Worm (Caenorhabditis elegans) whole organism, mixed stage, embryonic: ENCODE data around the gene srlf-11.

Experiments used
- ces-1 ChIP-seq: fragments of 150-350 bp; optimal IDR thresholded peaks from 2 replicates; lab custom pipeline; 2014; ENCODE audit warnings: missing biosample characterization, missing genetic modification reagents, missing genetic modification characterization
- elt-3 ChIP-seq: fragments of 150-350 bp; optimal IDR thresholded peaks from 2 replicates; lab custom pipeline; 2014; ENCODE audit warnings: missing biosample characterization, missing genetic modification characterization
- ham-2 ChIP-seq: fragments of 200-800 bp; sonication (Bioruptor generic); optimal IDR thresholded peaks from 2 replicates; lab custom pipeline; 2018; ENCODE audit warnings: mild to moderate bottlenecking, missing genetic modification characterization, missing compliant biosample characterization

DNA sequence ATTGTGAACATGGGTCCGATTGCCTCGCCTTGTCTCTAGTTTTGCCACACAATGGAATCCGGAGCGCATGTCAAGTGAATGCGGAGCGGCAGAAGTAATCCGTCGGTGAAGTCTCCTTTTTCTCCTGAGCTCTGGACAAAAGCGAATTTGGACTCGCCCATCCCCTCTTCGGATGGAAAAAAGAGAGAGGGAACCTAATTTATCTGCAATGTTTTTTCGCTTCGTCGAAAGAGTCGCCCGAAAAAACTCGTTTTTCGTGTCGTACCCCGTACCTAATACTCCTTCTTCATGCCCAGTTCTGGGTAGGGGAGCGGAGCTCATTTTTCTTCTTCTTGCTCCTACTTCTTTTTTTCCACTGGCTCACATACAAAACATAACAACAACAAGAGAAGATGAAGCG is 15.7 kb downstream of the srlf-11 start:
- TF ChIP-seq elt-3 (tag; lab: Kevin White, UChicago): no peak
- TF ChIP-seq ces-1 (GFP tag; lab: Kevin White, UChicago): peak; percentile 57
- no peak for TF ChIP-seq ham-2 (GFP tag; lab: Kevin White, UChicago)
